Fruit fly (Drosophila melanogaster): ENCODE data around the gene HDAC11.
A peak's percentile ranks its signal among the peaks of the same experiment; 100 is the strongest.

Gene HDAC11

DNA sequence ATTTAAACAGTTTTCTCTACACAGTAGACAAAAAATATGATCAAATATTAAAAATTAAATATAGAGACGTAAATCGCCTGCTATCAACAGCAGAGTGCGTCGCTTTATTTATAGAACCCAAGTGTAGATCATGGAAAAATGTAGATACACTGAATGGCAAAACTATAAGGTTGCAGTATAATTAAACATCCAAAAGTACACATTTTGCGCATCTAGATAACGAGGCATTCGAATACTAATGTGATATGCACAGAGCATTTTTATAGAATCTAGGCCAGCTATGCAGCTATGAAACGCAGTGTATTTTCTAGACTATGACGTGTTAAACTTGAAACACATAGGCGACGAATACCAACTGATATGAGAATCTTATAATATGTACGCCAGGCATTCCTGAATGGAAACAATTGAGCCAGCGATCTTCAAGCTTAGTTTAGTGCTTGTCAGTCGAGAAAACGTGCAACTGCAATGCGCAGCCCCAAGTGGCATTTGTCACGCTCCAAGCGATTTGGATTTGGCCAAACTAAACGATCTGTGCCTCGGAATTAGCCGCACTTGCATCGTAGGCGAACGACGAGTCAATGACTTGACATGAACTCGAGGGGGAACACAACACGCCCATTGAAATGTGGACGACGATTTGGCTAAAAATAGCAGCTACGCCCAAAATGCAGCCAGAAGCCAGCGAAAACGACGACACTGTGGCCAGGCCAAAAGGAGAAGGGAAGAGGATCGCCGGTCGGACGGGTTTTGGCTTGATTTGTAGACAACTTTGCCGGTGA lies 45.0 kb downstream of the HDAC11 start (continued):
- TF ChIP-seq prd (optimal IDR thresholded peaks at IDR 0.05) (no peak), prd (GFP tag; IDR thresholded peaks at IDR 0.05) (peak; percentile 86), Asciz (GFP tag; optimal IDR thresholded peaks at IDR 0.05) (peak; percentile 79), CG8359 (GFP tag; optimal IDR thresholded peaks at IDR 0.05; ENCODE audit: borderline replicate concordance) (no peak), CG10274 (GFP tag; optimal IDR thresholded peaks at IDR 0.05) (peak; percentile 83), gce (GFP tag; IDR thresholded peaks at IDR 0.05) (peak; percentile 75; the same call in 1 of the 3 replicates), CG15514 (GFP tag; optimal IDR thresholded peaks at IDR 0.05) (peak; percentile 82), CG16779 (GFP tag; IDR thresholded peaks at IDR 0.05) (peak; percentile 78), CG7271 (tag; optimal IDR thresholded peaks at IDR 0.05) (no peak), MESR4 (GFP tag; optimal IDR thresholded peaks at IDR 0.05) (peak; percentile 44), Hr39 (optimal IDR thresholded peaks at IDR 0.05) (no peak), CG34224 (GFP tag; IDR thresholded peaks at IDR 0.05; ENCODE audit: partially characterized antibody) (no peak), CG17385 (GFP tag; optimal IDR thresholded peaks at IDR 0.05) (peak; percentile 89), Spps (tag; optimal IDR thresholded peaks at IDR 0.05) (peak; percentile 47), ro (GFP tag; IDR thresholded peaks at IDR 0.05) (peak; percentile 50; the same call in 1 of the 2 replicates), Hmx (GFP tag; optimal IDR thresholded peaks at IDR 0.05) (peak; percentile 3), CG14860 (GFP tag; IDR thresholded peaks at IDR 0.05; ENCODE audit: partially characterized antibody) (no peak), esg (GFP tag; conservative IDR thresholded peaks at IDR 0.05) (peak; percentile 88), CG17328 (GFP tag; IDR thresholded peaks at IDR 0.05) (peak; percentile 86), maf-S (GFP tag; optimal IDR thresholded peaks at IDR 0.05) (peak; percentile 80), CG34422 (GFP tag; IDR thresholded peaks at IDR 0.05) (peak; percentile 91), chif (GFP tag; optimal IDR thresholded peaks at IDR 0.05) (peak; percentile 75 to 82), pfk (GFP tag; optimal IDR thresholded peaks at IDR 0.05) (no peak), Oli (tag; optimal IDR thresholded peaks at IDR 0.05) (peak; percentile 89), CHES-1-like (GFP tag; optimal IDR thresholded peaks at IDR 0.05) (peak; percentile 82), cas (GFP tag; IDR thresholded peaks at IDR 0.05) (peak; percentile 62), CG9932 (GFP tag; IDR thresholded peaks at IDR 0.05) (peak; percentile 88), twi (tag; optimal IDR thresholded peaks at IDR 0.05) (peak; percentile 76), her (GFP tag; optimal IDR thresholded peaks at IDR 0.05) (peak; percentile 79), sd (tag; optimal IDR thresholded peaks at IDR 0.05) (peak; percentile 84), BtbVII (GFP tag; optimal IDR thresholded peaks at IDR 0.05) (peak; percentile 89), C15 (GFP tag; IDR thresholded peaks at IDR 0.05) (peak; percentile 83), fu2 (GFP tag; optimal IDR thresholded peaks at IDR 0.05) (peak; percentile 84), Eip74EF (GFP tag; optimal IDR thresholded peaks at IDR 0.05) (peak in 1 of 2 experiments; percentile 81), Lpt (GFP tag; optimal IDR thresholded peaks at IDR 0.05) (no peak), CG12071 (GFP tag; optimal IDR thresholded peaks at IDR 0.05) (peak; percentile 94), CG7556 (GFP tag; optimal IDR thresholded peaks at IDR 0.05) (peak; percentile 80), peb (GFP tag; IDR thresholded peaks at IDR 0.05) (peak; percentile 75), h (optimal IDR thresholded peaks at IDR 0.05) (no peak), NFAT (GFP tag; IDR thresholded peaks at IDR 0.05) (peak; percentile 90), CG5180 (GFP tag; optimal IDR thresholded peaks at IDR 0.05) (no peak), pho (GFP tag; optimal IDR thresholded peaks at IDR 0.05) (peak; percentile 76), CG14667 (GFP tag; IDR thresholded peaks at IDR 0.05) (peak; percentile 79; the same call in 1 of the 2 replicates), CG33557 (GFP tag; optimal IDR thresholded peaks at IDR 0.05) (no peak), H15 (GFP tag; IDR thresholded peaks at IDR 0.05) (peak; percentile 86), Doc2 (GFP tag; IDR thresholded peaks at IDR 0.05) (peak; percentile 77), CG16863 (GFP tag; optimal IDR thresholded peaks at IDR 0.05) (peak; percentile 85), Gug (GFP tag; IDR thresholded peaks at IDR 0.05) (peak; percentile 90), ranshi (GFP tag; IDR thresholded peaks at IDR 0.05) (peak; percentile 90), hbn (GFP tag; IDR thresholded peaks at IDR 0.05; ENCODE audit: partially characterized antibody) (no peak)
